Worm (Caenorhabditis elegans) whole organism, L3 larva: Measurements from ENCODE around the gene F49E12.8.

Source experiments
- ZK546.5 ChIP-seq: sonication (generic microtip); optimal IDR thresholded peaks from 2 replicates; lab custom pipeline; 2017; ENCODE audit warnings: missing biosample characterization, missing genetic modification characterization
- ceh-82 ChIP-seq: fragments of 150-350 bp; optimal IDR thresholded peaks from 2 replicates; lab custom pipeline; 2014; ENCODE audit warnings: missing biosample characterization, missing genetic modification characterization
- daf-12 ChIP-seq: fragments of 150-350 bp; optimal IDR thresholded peaks from 2 replicates; lab custom pipeline; 2014; ENCODE audit warnings: missing biosample characterization, missing genetic modification reagents, missing genetic modification characterization
- egl-27 ChIP-seq: sonication (generic microtip); optimal IDR thresholded peaks from 4 replicates; lab custom pipeline; 2017; ENCODE audit warnings: missing biosample characterization, missing genetic modification reagents, missing genetic modification characterization
- elt-1 ChIP-seq: fragments of 150-350 bp; optimal IDR thresholded peaks from 2 replicates; lab custom pipeline; 2014; ENCODE audit warnings: missing biosample characterization, missing genetic modification characterization
- mml-1 ChIP-seq: fragments of 150-350 bp; sonication (generic microtip); optimal IDR thresholded peaks from 3 replicates; lab custom pipeline; 2014; ENCODE audit warnings: missing biosample characterization, missing genetic modification characterization
- nhr-76 ChIP-seq: fragments of 150-350 bp; sonication (generic microtip); optimal IDR thresholded peaks from 5 replicates; lab custom pipeline; 2014; ENCODE audit warnings: missing biosample characterization, missing genetic modification characterization
- pha-4 ChIP-seq: fragments of 150-350 bp; optimal IDR thresholded peaks from 2 replicates; lab custom pipeline; 2014; ENCODE audit warnings: missing biosample characterization, missing genetic modification reagents, missing genetic modification characterization
- pqm-1 ChIP-seq: fragments of 150-350 bp; optimal IDR thresholded peaks from 2 replicates; lab custom pipeline; 2017; ENCODE audit warnings: missing biosample characterization, missing genetic modification characterization, inconsistent platforms
- tbx-2 ChIP-seq: sonication (generic microtip); optimal IDR thresholded peaks from 2 replicates; lab custom pipeline; 2016; ENCODE audit warnings: mild to moderate bottlenecking, missing genetic modification characterization, missing compliant biosample characterization
- unc-62 ChIP-seq: fragments of 150-350 bp; sonication (generic microtip); optimal IDR thresholded peaks from 4 replicates; lab custom pipeline; 2014; ENCODE audit warnings: missing biosample characterization, missing genetic modification reagents, missing genetic modification characterization
- zag-1 ChIP-seq: fragments of 150-350 bp; optimal IDR thresholded peaks from 2 replicates; lab custom pipeline; 2014; ENCODE audit warnings: missing biosample characterization, missing genetic modification characterization
- ztf-11 ChIP-seq: fragments of 150-350 bp; optimal IDR thresholded peaks from 2 replicates; lab custom pipeline; 2014; ENCODE audit warnings: missing biosample characterization, missing genetic modification characterization

- no peak for TF ChIP-seq ztf-11 (tag; lab: Kevin White, UChicago)
- no peak for TF ChIP-seq ceh-82 (tag; lab: Kevin White, UChicago)
- no peak for TF ChIP-seq nhr-76 (tag; lab: Kevin White, UChicago)
- no peak for TF ChIP-seq mml-1 (tag; lab: Kevin White, UChicago)
- TF ChIP-seq pha-4 (tag; lab: Kevin White, UChicago) = no peak
- TF ChIP-seq zag-1 = no peak
- no peak for TF ChIP-seq pqm-1
- no peak for TF ChIP-seq unc-62 (GFP tag; lab: Kevin White, UChicago)
- TF ChIP-seq tbx-2 (tag; lab: Kevin White, UChicago) = no peak
- no peak for TF ChIP-seq egl-27 (tag; lab: Kevin White, UChicago)
- no peak for TF ChIP-seq daf-12
- TF ChIP-seq elt-1 = no peak
- no peak for TF ChIP-seq ZK546.5 (tag; lab: Kevin White, UChicago)
Measured at ce11 chrII:8385561-8385960, 8.5 kb downstream of the F49E12.8 start.
